Worm (Caenorhabditis elegans) whole organism, L2 larva: ENCODE measurements around the gene ZK616.5.

Experiments used
- aly-2 ChIP-seq: fragments of 150-350 bp; optimal IDR thresholded peaks from 2 replicates; lab custom pipeline; 2014; ENCODE audit warnings: missing biosample characterization, missing genetic modification characterization
- ceh-82 ChIP-seq: fragments of 150-350 bp; optimal IDR thresholded peaks from 2 replicates; lab custom pipeline; 2014; ENCODE audit warnings: missing biosample characterization, missing genetic modification characterization
- egl-27 ChIP-seq: sonication (generic microtip); optimal IDR thresholded peaks from 3 replicates; lab custom pipeline; 2017; ENCODE audit warnings: missing biosample characterization, missing genetic modification reagents, missing genetic modification characterization
- lin-39 ChIP-seq: fragments of 150-350 bp; optimal IDR thresholded peaks from 2 replicates; lab custom pipeline; 2014; ENCODE audit warnings: missing biosample characterization, missing genetic modification reagents, missing genetic modification characterization
- nhr-237 ChIP-seq: fragments of 150-350 bp; optimal IDR thresholded peaks from 2 replicates; lab custom pipeline; 2014; ENCODE audit warnings: missing biosample characterization, missing genetic modification characterization
- nhr-6 ChIP-seq: fragments of 150-350 bp; optimal IDR thresholded peaks from 2 replicates; lab custom pipeline; 2014; ENCODE audit warnings: missing biosample characterization, missing genetic modification characterization
- nhr-77 ChIP-seq: fragments of 150-350 bp; optimal IDR thresholded peaks from 2 replicates; lab custom pipeline; 2014; ENCODE audit warnings: missing biosample characterization, missing genetic modification characterization
- skn-1 ChIP-seq: sonication (generic microtip); optimal IDR thresholded peaks from 2 replicates; lab custom pipeline; 2017; ENCODE audit warnings: missing biosample characterization, missing genetic modification characterization
- snpc-4 ChIP-seq: fragments of 150-350 bp; optimal IDR thresholded peaks from 2 replicates; lab custom pipeline; 2014; ENCODE audit warnings: missing biosample characterization, missing genetic modification characterization
- zag-1 ChIP-seq: fragments of 150-350 bp; optimal IDR thresholded peaks from 2 replicates; lab custom pipeline; 2014; ENCODE audit warnings: missing biosample characterization, missing genetic modification characterization

DNA sequence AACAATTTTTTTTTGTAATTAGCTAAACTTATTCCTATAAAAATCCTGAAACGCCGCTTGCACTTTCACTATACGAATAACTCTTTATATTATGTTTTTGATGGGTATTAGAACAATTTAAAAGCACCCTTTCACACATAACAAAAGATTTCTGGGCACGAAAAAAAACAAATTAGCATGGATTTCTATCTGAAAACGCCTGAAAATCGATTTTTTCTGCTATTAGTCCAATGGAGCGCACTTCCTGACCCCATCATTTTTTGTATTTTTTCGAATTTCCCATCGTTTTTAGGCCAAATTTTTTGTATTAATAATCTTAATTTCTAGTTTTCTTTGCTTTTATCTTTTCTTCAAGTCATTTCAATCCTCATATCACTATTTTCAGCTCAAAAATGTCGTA lies 22.3 kb upstream of the ZK616.5 start, which contains the start of gene F41H10.3:
- no peak for TF ChIP-seq nhr-77
- no peak for TF ChIP-seq ceh-82
- TF ChIP-seq nhr-6, result no peak
- TF ChIP-seq aly-2 (tag; lab: Kevin White, UChicago), result no peak
- no peak for TF ChIP-seq zag-1 (tag; lab: Kevin White, UChicago)
- TF ChIP-seq nhr-237 (tag; lab: Kevin White, UChicago), result no peak
- no peak for TF ChIP-seq snpc-4 (tag; lab: Kevin White, UChicago)
- no peak for TF ChIP-seq egl-27
- TF ChIP-seq lin-39 (tag; lab: Kevin White, UChicago), result no peak
- TF ChIP-seq skn-1 (tag; lab: Kevin White, UChicago), result no peak
